Fruit fly (Drosophila melanogaster) whole organism, prepupa: ENCODE measurements around the gene Exo84.
A peak's percentile ranks its signal among the peaks of the same experiment; 100 is the strongest.

Experiments used
- CG10669 ChIP-seq: fragments of 200-800 bp; sonication (Bioruptor generic); optimal IDR thresholded peaks from 3 replicates; lab custom pipeline; 2018; ENCODE audit warnings: missing biosample characterization, mild to moderate bottlenecking, missing genetic modification characterization, moderate library complexity
- CG11294 ChIP-seq: fragments of 200-800 bp; sonication (Bioruptor generic); IDR thresholded peaks from 2 replicates; pipeline ENCODE4 v1.3.6; 2022; ENCODE audit warnings: missing biosample characterization, missing genetic modification characterization
- CG11762 ChIP-seq: fragments of 200-800 bp; sonication (Bioruptor generic); optimal IDR thresholded peaks from 3 replicates; lab custom pipeline; 2016; ENCODE audit warnings: missing biosample characterization, missing genetic modification characterization; ENCODE audit not compliant: insufficient read depth
- CG15336 ChIP-seq: fragments of 200-800 bp; sonication (Bioruptor generic); IDR thresholded peaks from 2 replicates; pipeline ENCODE4 v1.3.6; 2022; ENCODE audit warnings: missing biosample characterization, missing genetic modification characterization
- CG1621 ChIP-seq: fragments of 200-800 bp; sonication (Bioruptor generic); optimal IDR thresholded peaks from 3 replicates; lab custom pipeline; 2018; ENCODE audit warnings: missing biosample characterization, mild to moderate bottlenecking, missing genetic modification characterization
- CG16779 ChIP-seq: fragments of 200-800 bp; sonication (Bioruptor generic); optimal IDR thresholded peaks from 3 replicates; lab custom pipeline; 2017; ENCODE audit warnings: missing biosample characterization, mild to moderate bottlenecking, missing genetic modification characterization
- CG3032 ChIP-seq: fragments of 200-800 bp; optimal IDR thresholded peaks from 2 replicates; lab custom pipeline; 2019; ENCODE audit warnings: missing biosample characterization, mild to moderate bottlenecking, missing genetic modification characterization, moderate library complexity
- CG31627 ChIP-seq: fragments of 200-800 bp; sonication (Bioruptor generic); optimal IDR thresholded peaks from 3 replicates; lab custom pipeline; 2016; ENCODE audit warnings: missing biosample characterization, missing genetic modification characterization
- CG32006 ChIP-seq: fragments of 200-800 bp; sonication (Bioruptor generic); optimal IDR thresholded peaks from 3 replicates; lab custom pipeline; 2017; ENCODE audit warnings: missing biosample characterization, mild to moderate bottlenecking, missing genetic modification characterization
- CG3919 ChIP-seq: fragments of 200-800 bp; sonication (Bioruptor generic); optimal IDR thresholded peaks from 3 replicates; lab custom pipeline; 2016; ENCODE audit warnings: missing biosample characterization, missing genetic modification characterization
- CG4318 ChIP-seq: fragments of 200-800 bp; sonication (Bioruptor generic); optimal IDR thresholded peaks from 3 replicates; lab custom pipeline; 2017; ENCODE audit warnings: missing biosample characterization, mild to moderate bottlenecking, missing genetic modification characterization
- CG6163 ChIP-seq: fragments of 200-800 bp; sonication (Bioruptor generic); IDR thresholded peaks from 3 replicates; pipeline ENCODE4 v1.3.6; 2022; ENCODE audit warnings: missing biosample characterization, missing genetic modification characterization
- CG6276 ChIP-seq: fragments of 200-800 bp; sonication (Bioruptor generic); optimal IDR thresholded peaks from 2 replicates; lab custom pipeline; 2017; ENCODE audit warnings: missing biosample characterization, mild to moderate bottlenecking, missing genetic modification characterization
- CG6792 ChIP-seq: fragments of 200-800 bp; sonication (Bioruptor generic); optimal IDR thresholded peaks from 3 replicates; lab custom pipeline; 2016; ENCODE audit warnings: missing biosample characterization, missing genetic modification characterization
- CG6854 ChIP-seq: fragments of 200-800 bp; sonication (Bioruptor generic); optimal IDR thresholded peaks from 2 replicates; lab custom pipeline; 2017; ENCODE audit warnings: missing biosample characterization, mild to moderate bottlenecking, missing genetic modification characterization
- CG8119 ChIP-seq: fragments of 200-800 bp; sonication (Bioruptor generic); IDR thresholded peaks from 3 replicates; pipeline ENCODE4 v1.3.6; 2022; ENCODE audit warnings: missing biosample characterization, missing genetic modification characterization
- CG8319 ChIP-seq: fragments of 200-800 bp; sonication (Bioruptor generic); optimal IDR thresholded peaks from 3 replicates; lab custom pipeline; 2016; ENCODE audit warnings: missing biosample characterization, missing genetic modification characterization
- CG8632 ChIP-seq: fragments of 200-800 bp; sonication (Bioruptor generic); optimal IDR thresholded peaks from 3 replicates; lab custom pipeline; 2016; ENCODE audit warnings: missing biosample characterization, missing genetic modification characterization
- CG9139 ChIP-seq: fragments of 200-800 bp; sonication (Bioruptor generic); optimal IDR thresholded peaks from 3 replicates; lab custom pipeline; 2017; ENCODE audit warnings: missing biosample characterization, mild to moderate bottlenecking, missing genetic modification characterization
- Eip75B ChIP-seq: fragments of 200-800 bp; sonication (Bioruptor generic); optimal IDR thresholded peaks from 3 replicates; lab custom pipeline; 2016; ENCODE audit warnings: missing biosample characterization, missing genetic modification characterization
- Eip78C ChIP-seq: fragments of 200-800 bp; sonication (Bioruptor generic); peaks from one replicate; lab custom pipeline; 2016; ENCODE audit warnings: missing biosample characterization, missing genetic modification characterization
- Eip93F ChIP-seq: fragments of 200-800 bp; sonication (Bioruptor generic); optimal IDR thresholded peaks from 2 replicates; lab custom pipeline; 2016; ENCODE audit warnings: missing biosample characterization, mild to moderate bottlenecking, missing genetic modification characterization
- Ets21C ChIP-seq: fragments of 200-800 bp; sonication (Bioruptor generic); optimal IDR thresholded peaks from 3 replicates; lab custom pipeline; 2016; ENCODE audit warnings: missing biosample characterization, missing genetic modification characterization
- Ets96B ChIP-seq: fragments of 200-800 bp; optimal IDR thresholded peaks from 2 replicates; lab custom pipeline; 2019; ENCODE audit warnings: missing biosample characterization, mild to moderate bottlenecking, missing genetic modification characterization, moderate library complexity
- Hr38 ChIP-seq: sonication (Bioruptor generic); optimal IDR thresholded peaks from 2 replicates; lab custom pipeline; 2016; ENCODE audit warnings: missing biosample characterization, missing genetic modification characterization
- Hr39 ChIP-seq: fragments of 200-800 bp; sonication (Bioruptor generic); optimal IDR thresholded peaks from 2 replicates; lab custom pipeline; 2016; ENCODE audit warnings: missing biosample characterization, missing genetic modification characterization
- Hr4 ChIP-seq: fragments of 200-800 bp; sonication (Bioruptor generic); optimal IDR thresholded peaks from 3 replicates; lab custom pipeline; 2016; ENCODE audit warnings: missing biosample characterization, missing genetic modification characterization
- Lpt ChIP-seq: fragments of 200-800 bp; sonication (Bioruptor generic); optimal IDR thresholded peaks from 3 replicates; lab custom pipeline; 2016; ENCODE audit warnings: missing biosample characterization, missing genetic modification characterization
- Smox ChIP-seq: fragments of 200-800 bp; sonication (Bioruptor generic); optimal IDR thresholded peaks from 3 replicates; lab custom pipeline; 2016; ENCODE audit warnings: missing biosample characterization, missing genetic modification characterization
- Sox102F ChIP-seq: fragments of 200-800 bp; sonication (Bioruptor generic); optimal IDR thresholded peaks from 2 replicates; lab custom pipeline; 2016; ENCODE audit warnings: missing biosample characterization, mild to moderate bottlenecking, missing genetic modification characterization
- Sox14 ChIP-seq: fragments of 200-800 bp; sonication (Bioruptor generic); optimal IDR thresholded peaks from 3 replicates; lab custom pipeline; 2016; ENCODE audit warnings: missing biosample characterization, missing genetic modification characterization
- Sox15 ChIP-seq: fragments of 200-800 bp; sonication (Bioruptor generic); optimal IDR thresholded peaks from 3 replicates; lab custom pipeline; 2016; ENCODE audit warnings: missing biosample characterization, missing genetic modification characterization
- achi ChIP-seq: fragments of 200-800 bp; sonication (Bioruptor generic); optimal IDR thresholded peaks from 3 replicates; lab custom pipeline; 2016; ENCODE audit warnings: missing biosample characterization, missing genetic modification characterization
- acj6 ChIP-seq: fragments of 200-800 bp; sonication (Bioruptor generic); optimal IDR thresholded peaks from 3 replicates; lab custom pipeline; 2016; ENCODE audit warnings: missing biosample characterization, missing genetic modification characterization
- cyc ChIP-seq: fragments of 200-800 bp; sonication (Bioruptor generic); optimal IDR thresholded peaks from 3 replicates; lab custom pipeline; 2016; ENCODE audit warnings: missing biosample characterization, missing genetic modification characterization
- dac ChIP-seq: fragments of 200-800 bp; sonication (Bioruptor generic); optimal IDR thresholded peaks from 2 replicates; lab custom pipeline; 2017; ENCODE audit warnings: missing biosample characterization, mild to moderate bottlenecking, missing genetic modification characterization
- dsx ChIP-seq: fragments of 200-800 bp; optimal IDR thresholded peaks from 3 replicates; lab custom pipeline; 2019; ENCODE audit warnings: missing biosample characterization, mild to moderate bottlenecking, missing genetic modification characterization, moderate library complexity; ENCODE audit not compliant: poor library complexity, severe bottlenecking
- eg ChIP-seq: fragments of 200-800 bp; sonication (Bioruptor generic); IDR thresholded peaks from 3 replicates; pipeline ENCODE4 v1.3.6; 2022; ENCODE audit warnings: missing biosample characterization, missing genetic modification characterization
- esn ChIP-seq: fragments of 200-800 bp; sonication (Bioruptor generic); optimal IDR thresholded peaks from 2 replicates; lab custom pipeline; 2016; ENCODE audit warnings: missing biosample characterization, mild to moderate bottlenecking, missing genetic modification characterization, moderate library complexity
- fd59A ChIP-seq: fragments of 200-800 bp; sonication (Bioruptor generic); optimal IDR thresholded peaks from 2 replicates; lab custom pipeline; 2017; ENCODE audit warnings: missing biosample characterization, mild to moderate bottlenecking, missing genetic modification characterization, missing genetic modification reagents
- fd85E ChIP-seq: fragments of 200-800 bp; sonication (Bioruptor generic); optimal IDR thresholded peaks from 3 replicates; lab custom pipeline; 2016; ENCODE audit warnings: missing biosample characterization, missing genetic modification characterization
- fkh ChIP-seq: fragments of 200-800 bp; sonication (Bioruptor generic); optimal IDR thresholded peaks from 3 replicates; lab custom pipeline; 2017; ENCODE audit warnings: missing biosample characterization, mild to moderate bottlenecking, missing genetic modification characterization, moderate library complexity
- lz ChIP-seq: fragments of 200-800 bp; sonication (Bioruptor generic); optimal IDR thresholded peaks from 3 replicates; lab custom pipeline; 2016; ENCODE audit warnings: missing biosample characterization, missing genetic modification characterization
- net ChIP-seq: fragments of 200-800 bp; sonication (Bioruptor generic); optimal IDR thresholded peaks from 3 replicates; lab custom pipeline; 2016; ENCODE audit warnings: missing biosample characterization, missing genetic modification characterization
- pdm3 ChIP-seq: fragments of 200-800 bp; sonication (Bioruptor generic); optimal IDR thresholded peaks from 3 replicates; lab custom pipeline; 2016; ENCODE audit warnings: missing biosample characterization, missing genetic modification characterization
- ss ChIP-seq, 2 experiments: fragments of 200-800 bp; sonication (Bioruptor generic); optimal IDR thresholded peaks; 2 replicates in 1 of 2; 3 replicates in 1 of 2; lab custom pipeline; 2017 to 2018; ENCODE audit warnings: mild to moderate bottlenecking in 2 of 2, missing biosample characterization in 2 of 2, missing genetic modification characterization in 2 of 2, moderate library complexity in 1 of 2
- svp ChIP-seq: fragments of 200-800 bp; sonication (Bioruptor generic); peaks from one replicate; lab custom pipeline; 2016; ENCODE audit warnings: missing biosample characterization, missing genetic modification characterization
- topi ChIP-seq: fragments of 200-800 bp; sonication (Bioruptor generic); optimal IDR thresholded peaks from 3 replicates; lab custom pipeline; 2016; ENCODE audit warnings: missing biosample characterization, missing genetic modification characterization
- vri ChIP-seq: fragments of 200-800 bp; sonication (Bioruptor generic); optimal IDR thresholded peaks from 3 replicates; lab custom pipeline; 2016; ENCODE audit warnings: missing biosample characterization, mild to moderate bottlenecking, missing genetic modification characterization

Gene Exo84

DNA sequence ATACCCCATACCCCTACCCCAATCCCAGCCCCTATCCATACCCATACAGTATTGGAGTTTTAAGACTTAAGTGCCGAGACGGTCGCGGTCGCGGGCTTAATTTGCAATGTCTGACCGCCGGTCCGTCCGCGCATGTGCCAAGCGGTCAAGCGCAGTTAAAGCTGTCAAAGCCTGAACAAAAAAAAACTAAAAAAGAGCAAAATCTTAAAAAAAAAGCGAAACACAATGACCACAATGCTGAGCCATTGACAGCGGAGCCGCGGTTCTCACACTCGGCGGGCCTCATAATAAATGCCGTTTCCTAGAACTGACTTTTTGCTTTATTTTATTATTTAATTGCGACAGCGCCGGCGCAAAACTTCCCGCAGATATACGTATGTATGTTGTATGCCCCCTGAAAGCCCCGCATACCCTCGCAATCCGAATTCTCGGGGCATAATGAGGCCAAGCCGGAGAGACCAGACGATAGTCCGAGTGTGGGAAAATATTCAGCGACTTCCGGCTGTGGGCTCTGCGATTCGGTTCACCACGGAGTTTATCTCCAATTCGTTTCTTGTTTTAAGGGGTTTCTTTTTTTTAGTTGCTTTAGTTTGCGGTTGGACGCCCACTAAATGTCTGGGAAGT lies 47.6 kb downstream of the Exo84 start (continued):
- no peak for TF ChIP-seq acj6 (GFP tag; lab: Kevin White, UChicago)
- no peak for TF ChIP-seq CG6854
- no peak for TF ChIP-seq cyc (GFP tag; lab: Kevin White, UChicago)
- TF ChIP-seq CG8319 (GFP tag; lab: Kevin White, UChicago): no peak
- TF ChIP-seq vri (GFP tag; lab: Kevin White, UChicago): no peak
- no peak for TF ChIP-seq Ets21C
- no peak for TF ChIP-seq pdm3 (GFP tag; lab: Kevin White, UChicago)
- peak; percentile 9 for TF ChIP-seq CG3032 (tag; lab: Kevin White, UChicago)
- no peak for TF ChIP-seq topi
- no peak for TF ChIP-seq CG4318
- no peak for TF ChIP-seq fkh
- TF ChIP-seq Ets96B (tag; lab: Kevin White, UChicago): peak; percentile 49
- peak; percentile 70 for TF ChIP-seq CG10669 (GFP tag; lab: Kevin White, UChicago)
- no peak for TF ChIP-seq CG3919 (GFP tag; lab: Kevin White, UChicago)
- peak; percentile 80 for TF ChIP-seq CG9139 (GFP tag; lab: Kevin White, UChicago)
- no peak for TF ChIP-seq CG8632 (GFP tag; lab: Kevin White, UChicago)
- no peak for TF ChIP-seq CG8119
- no peak for TF ChIP-seq Hr4
- TF ChIP-seq lz (GFP tag; lab: Kevin White, UChicago): no peak
- no peak for TF ChIP-seq CG6276
- no peak for TF ChIP-seq CG11762 (GFP tag; lab: Kevin White, UChicago)
- TF ChIP-seq svp (GFP tag; lab: Kevin White, UChicago): no peak
- TF ChIP-seq CG6792: no peak
- no peak for TF ChIP-seq esn (GFP tag; lab: Kevin White, UChicago)
- no peak for TF ChIP-seq dac (GFP tag; lab: Kevin White, UChicago)
- no peak for TF ChIP-seq Hr39
- TF ChIP-seq Smox (GFP tag; lab: Kevin White, UChicago): no peak
- TF ChIP-seq Sox15 (GFP tag; lab: Kevin White, UChicago): no peak
- TF ChIP-seq Sox102F (GFP tag; lab: Kevin White, UChicago): no peak
- TF ChIP-seq eg: no peak
- no peak for TF ChIP-seq CG16779 (tag; lab: Kevin White, UChicago)
- TF ChIP-seq Eip75B: peak; percentile 25
- no peak for TF ChIP-seq Eip93F
- TF ChIP-seq fd85E (GFP tag; lab: Kevin White, UChicago): no peak
- TF ChIP-seq ss (GFP tag; optimal IDR thresholded peaks at IDR 0.05; lab: Kevin White, UChicago): peak; percentile 73 to 86
- no peak for TF ChIP-seq Hr38 (GFP tag; lab: Kevin White, UChicago)
- TF ChIP-seq CG6163: peak; percentile 62; the same call in 1 of the 3 replicates
- no peak for TF ChIP-seq net (GFP tag; lab: Kevin White, UChicago)
- TF ChIP-seq dsx (GFP tag; lab: Kevin White, UChicago): no peak
- no peak for TF ChIP-seq CG31627 (GFP tag; lab: Kevin White, UChicago)
- TF ChIP-seq, all 60 proteins: peak for 12

DNA sequence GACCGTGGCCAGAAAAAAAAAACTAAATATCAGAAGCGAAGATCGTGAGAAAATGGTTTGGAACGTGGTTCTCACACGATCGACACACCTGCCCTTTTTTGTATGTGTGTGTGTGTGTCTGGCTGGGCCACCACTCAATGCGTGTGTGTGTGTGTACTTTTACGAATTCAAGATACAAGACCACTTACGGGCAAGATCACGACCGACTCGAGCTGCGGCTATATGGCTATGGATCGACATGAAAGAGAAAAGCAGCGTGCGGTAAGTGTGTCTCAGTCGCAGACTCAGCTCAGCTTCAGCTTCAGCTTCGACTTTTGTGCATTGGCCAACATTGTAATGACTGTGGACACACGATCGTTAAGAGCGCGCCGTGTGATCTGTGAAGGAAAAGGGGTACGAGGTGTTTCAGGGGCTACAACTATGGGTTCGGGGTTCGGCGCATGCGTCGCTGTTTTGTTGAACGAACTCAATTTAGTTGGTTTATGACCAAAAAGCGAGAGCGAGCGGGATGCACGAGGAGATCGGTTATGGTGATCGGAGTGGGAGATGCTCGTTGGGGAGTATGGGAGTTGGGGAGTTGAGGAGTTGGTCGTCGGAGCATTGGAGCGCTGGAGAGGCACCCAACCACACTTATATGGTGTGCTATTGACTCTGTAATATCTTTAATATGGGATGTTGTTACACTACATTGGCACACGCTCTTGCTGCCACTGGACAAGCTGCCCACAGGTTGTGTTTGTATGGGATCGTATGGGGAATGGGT lies 49.3 kb downstream of the Exo84 start:
- TF ChIP-seq CG32006 (no peak), achi (GFP tag; lab: Kevin White, UChicago) (no peak), net (GFP tag; lab: Kevin White, UChicago) (peak; percentile 18), fd59A (GFP tag; lab: Kevin White, UChicago) (no peak), Ets21C (no peak), CG8319 (GFP tag; lab: Kevin White, UChicago) (no peak), CG15336 (GFP tag; lab: Robert Waterston, UW) (no peak), Lpt (peak; percentile 39), CG10669 (GFP tag; lab: Kevin White, UChicago) (no peak), Eip78C (GFP tag; lab: Kevin White, UChicago) (peak; percentile 75), CG11294 (GFP tag; lab: Robert Waterston, UW) (no peak), CG31627 (GFP tag; lab: Kevin White, UChicago) (no peak), Smox (GFP tag; lab: Kevin White, UChicago) (peak; percentile 6), ss (GFP tag; optimal IDR thresholded peaks at IDR 0.05; lab: Kevin White, UChicago) (peak in 1 of 2 experiments; percentile 78), Sox102F (GFP tag; lab: Kevin White, UChicago) (no peak), dac (GFP tag; lab: Kevin White, UChicago) (no peak), vri (GFP tag; lab: Kevin White, UChicago) (no peak), CG16779 (tag; lab: Kevin White, UChicago) (no peak), CG1621 (no peak), Sox14 (GFP tag; lab: Kevin White, UChicago) (no peak), Eip75B (no peak)
